Worm (Caenorhabditis elegans) whole organism, L2 larva: Measurements from ENCODE around the gene dhrr-1.

Experiments
- C34F6.9 ChIP-seq: fragments of 150-350 bp; optimal IDR thresholded peaks from 2 replicates; lab custom pipeline; 2014; ENCODE audit warnings: missing biosample characterization, missing genetic modification characterization
- F13H6.1 ChIP-seq: sonication (generic microtip); optimal IDR thresholded peaks from 2 replicates; lab custom pipeline; 2016; ENCODE audit warnings: missing genetic modification characterization, missing compliant biosample characterization
- R02D3.7 ChIP-seq: fragments of 150-350 bp; optimal IDR thresholded peaks from 2 replicates; lab custom pipeline; 2014; ENCODE audit warnings: missing biosample characterization, missing genetic modification characterization
- Y55F3AM.14 ChIP-seq: fragments of 200-800 bp; sonication (Bioruptor generic); optimal IDR thresholded peaks from 2 replicates; lab custom pipeline; 2018; ENCODE audit warnings: mild to moderate bottlenecking, missing genetic modification characterization, missing compliant biosample characterization
- ZK546.5 ChIP-seq: sonication (generic microtip); optimal IDR thresholded peaks from 2 replicates; lab custom pipeline; 2017; ENCODE audit warnings: missing biosample characterization, missing genetic modification characterization
- alr-1 ChIP-seq: fragments of 150-350 bp; optimal IDR thresholded peaks from 2 replicates; lab custom pipeline; 2014; ENCODE audit warnings: missing biosample characterization, missing genetic modification characterization
- aly-2 ChIP-seq: fragments of 150-350 bp; optimal IDR thresholded peaks from 2 replicates; lab custom pipeline; 2014; ENCODE audit warnings: missing biosample characterization, missing genetic modification characterization
- ama-1 ChIP-seq: fragments of 150-350 bp; optimal IDR thresholded peaks from 2 replicates; lab custom pipeline; 2018; ENCODE audit warnings: inconsistent platforms
- blmp-1 ChIP-seq: sonication (generic microtip); optimal IDR thresholded peaks from 2 replicates; lab custom pipeline; 2017; ENCODE audit warnings: missing genetic modification characterization, mild to moderate bottlenecking, missing compliant biosample characterization, antibody characterized with exemption, moderate library complexity; ENCODE audit not compliant: insufficient read depth
- ceh-16 ChIP-seq: fragments of 150-350 bp; optimal IDR thresholded peaks from 2 replicates; lab custom pipeline; 2014; ENCODE audit warnings: missing biosample characterization, missing genetic modification characterization
- ceh-82 ChIP-seq: fragments of 150-350 bp; optimal IDR thresholded peaks from 2 replicates; lab custom pipeline; 2014; ENCODE audit warnings: missing biosample characterization, missing genetic modification characterization
- crh-2 ChIP-seq: sonication (generic microtip); optimal IDR thresholded peaks from 2 replicates; lab custom pipeline; 2017; ENCODE audit warnings: missing biosample characterization, missing genetic modification characterization
- dmd-4 ChIP-seq: sonication (generic microtip); optimal IDR thresholded peaks from 2 replicates; lab custom pipeline; 2017; ENCODE audit warnings: missing biosample characterization, missing genetic modification characterization
- egl-27 ChIP-seq: sonication (generic microtip); optimal IDR thresholded peaks from 3 replicates; lab custom pipeline; 2017; ENCODE audit warnings: missing biosample characterization, missing genetic modification reagents, missing genetic modification characterization
- elt-1 ChIP-seq: fragments of 150-350 bp; optimal IDR thresholded peaks from 2 replicates; lab custom pipeline; 2014; ENCODE audit warnings: missing biosample characterization, missing genetic modification characterization
- elt-3 ChIP-seq: sonication (generic microtip); optimal IDR thresholded peaks from 2 replicates; lab custom pipeline; 2017; ENCODE audit warnings: missing biosample characterization, missing genetic modification characterization
- fos-1 ChIP-seq: fragments of 150-350 bp; optimal IDR thresholded peaks from 2 replicates; lab custom pipeline; 2014; ENCODE audit warnings: missing biosample characterization, missing genetic modification characterization
- gmeb-1 ChIP-seq: fragments of 150-350 bp; optimal IDR thresholded peaks from 2 replicates; lab custom pipeline; 2014; ENCODE audit warnings: missing biosample characterization, missing genetic modification characterization
- lin-11 ChIP-seq: fragments of 150-350 bp; sonication (generic microtip); optimal IDR thresholded peaks from 2 replicates; lab custom pipeline; 2014; ENCODE audit warnings: missing biosample characterization, missing genetic modification characterization, inconsistent platforms, mixed read lengths
- lin-13 ChIP-seq: fragments of 150-350 bp; optimal IDR thresholded peaks from 2 replicates; lab custom pipeline; 2014; ENCODE audit warnings: missing biosample characterization, missing genetic modification reagents, missing genetic modification characterization
- lin-39 ChIP-seq: fragments of 150-350 bp; optimal IDR thresholded peaks from 2 replicates; lab custom pipeline; 2014; ENCODE audit warnings: missing biosample characterization, missing genetic modification reagents, missing genetic modification characterization
- lsy-2 ChIP-seq, 2 experiments: fragments of 150-350 bp in 1 of 2; sonication (generic microtip) in 1 of 2; optimal IDR thresholded peaks; 2 replicates each; lab custom pipeline; 2014 to 2017; ENCODE audit warnings: missing biosample characterization in 2 of 2, missing genetic modification characterization in 2 of 2
- mab-5 ChIP-seq: fragments of 150-350 bp; optimal IDR thresholded peaks from 2 replicates; lab custom pipeline; 2014; ENCODE audit warnings: missing biosample characterization, missing genetic modification characterization
- mbf-1 ChIP-seq: sonication (generic microtip); optimal IDR thresholded peaks from 2 replicates; lab custom pipeline; 2017; ENCODE audit warnings: missing biosample characterization, missing genetic modification characterization
- mdl-1 ChIP-seq, 2 experiments: fragments of 150-350 bp in 1 of 2; sonication (generic microtip) in 1 of 2; optimal IDR thresholded peaks; 2 replicates each; lab custom pipeline; 2017; ENCODE audit warnings: missing biosample characterization in 2 of 2, missing genetic modification characterization in 2 of 2
- nhr-10 ChIP-seq: sonication (generic microtip); optimal IDR thresholded peaks from 2 replicates; lab custom pipeline; 2017; ENCODE audit warnings: missing biosample characterization, missing genetic modification characterization
- nhr-11 ChIP-seq: fragments of 150-350 bp; optimal IDR thresholded peaks from 2 replicates; lab custom pipeline; 2014; ENCODE audit warnings: missing biosample characterization, missing genetic modification characterization
- nhr-12 ChIP-seq: fragments of 150-350 bp; optimal IDR thresholded peaks from 2 replicates; lab custom pipeline; 2014; ENCODE audit warnings: missing biosample characterization, missing genetic modification characterization
- nhr-129 ChIP-seq: fragments of 150-350 bp; optimal IDR thresholded peaks from 2 replicates; lab custom pipeline; 2014; ENCODE audit warnings: missing biosample characterization, missing genetic modification characterization
- nhr-21 ChIP-seq: fragments of 150-350 bp; optimal IDR thresholded peaks from 2 replicates; lab custom pipeline; 2014; ENCODE audit warnings: missing biosample characterization, missing genetic modification characterization
- nhr-23 ChIP-seq: fragments of 150-350 bp; optimal IDR thresholded peaks from 2 replicates; lab custom pipeline; 2014; ENCODE audit warnings: missing biosample characterization, missing genetic modification reagents, missing genetic modification characterization
- nhr-237 ChIP-seq: fragments of 150-350 bp; optimal IDR thresholded peaks from 2 replicates; lab custom pipeline; 2014; ENCODE audit warnings: missing biosample characterization, missing genetic modification characterization
- nhr-25 ChIP-seq: fragments of 150-350 bp; sonication (generic microtip); optimal IDR thresholded peaks from 3 replicates; lab custom pipeline; 2014; ENCODE audit warnings: missing biosample characterization, missing genetic modification characterization
- nhr-6 ChIP-seq: fragments of 150-350 bp; optimal IDR thresholded peaks from 2 replicates; lab custom pipeline; 2014; ENCODE audit warnings: missing biosample characterization, missing genetic modification characterization
- nhr-77 ChIP-seq: fragments of 150-350 bp; optimal IDR thresholded peaks from 2 replicates; lab custom pipeline; 2014; ENCODE audit warnings: missing biosample characterization, missing genetic modification characterization
- peb-1 ChIP-seq: fragments of 150-350 bp; optimal IDR thresholded peaks from 2 replicates; lab custom pipeline; 2014; ENCODE audit warnings: missing biosample characterization, missing genetic modification characterization
- sem-4 ChIP-seq: fragments of 150-350 bp; optimal IDR thresholded peaks from 2 replicates; lab custom pipeline; 2014; ENCODE audit warnings: missing biosample characterization, missing genetic modification reagents, missing genetic modification characterization
- skn-1 ChIP-seq: sonication (generic microtip); optimal IDR thresholded peaks from 2 replicates; lab custom pipeline; 2017; ENCODE audit warnings: missing biosample characterization, missing genetic modification characterization
- sma-3 ChIP-seq: sonication (generic microtip); optimal IDR thresholded peaks from 2 replicates; lab custom pipeline; 2016; ENCODE audit warnings: missing genetic modification reagents, missing genetic modification characterization, missing compliant biosample characterization
- sma-9 ChIP-seq, 2 experiments: fragments of 150-350 bp in 1 of 2; sonication (generic microtip) in 1 of 2; optimal IDR thresholded peaks; 2 replicates each; lab custom pipeline; 2014 to 2016; ENCODE audit warnings: missing genetic modification characterization in 2 of 2, mild to moderate bottlenecking in 1 of 2, missing biosample characterization in 1 of 2, missing compliant biosample characterization in 1 of 2, missing genetic modification reagents in 1 of 2, moderate library complexity in 1 of 2
- snpc-4 ChIP-seq: fragments of 150-350 bp; optimal IDR thresholded peaks from 2 replicates; lab custom pipeline; 2014; ENCODE audit warnings: missing biosample characterization, missing genetic modification characterization
- unc-39 ChIP-seq: fragments of 150-350 bp; optimal IDR thresholded peaks from 2 replicates; lab custom pipeline; 2014; ENCODE audit warnings: missing biosample characterization, missing genetic modification characterization
- unc-55 ChIP-seq: fragments of 150-350 bp; sonication (generic microtip); optimal IDR thresholded peaks from 3 replicates; lab custom pipeline; 2014; ENCODE audit warnings: missing biosample characterization, missing genetic modification reagents, missing genetic modification characterization
- unc-62 ChIP-seq: fragments of 150-350 bp; optimal IDR thresholded peaks from 2 replicates; lab custom pipeline; 2014; ENCODE audit warnings: missing biosample characterization, missing genetic modification reagents, missing genetic modification characterization
- zag-1 ChIP-seq: fragments of 150-350 bp; optimal IDR thresholded peaks from 2 replicates; lab custom pipeline; 2014; ENCODE audit warnings: missing biosample characterization, missing genetic modification characterization
- ztf-1 ChIP-seq: fragments of 200-800 bp; sonication (Bioruptor generic); conservative IDR thresholded peaks from 2 replicates; pipeline ENCODE4 v1.3.6; 2022; ENCODE audit warnings: missing genetic modification characterization, missing compliant biosample characterization
- ztf-11 ChIP-seq: sonication (generic microtip); optimal IDR thresholded peaks from 2 replicates; lab custom pipeline; 2017; ENCODE audit warnings: missing biosample characterization, missing genetic modification characterization
- ztf-4 ChIP-seq: fragments of 150-350 bp; optimal IDR thresholded peaks from 2 replicates; lab custom pipeline; 2014; ENCODE audit warnings: missing biosample characterization, missing genetic modification characterization

dhrr-1 gene

ce11 chrIII:8904044-8904443 lies 40.4 kb upstream of the dhrr-1 start, which contains the start of gene lin-9:
lin-9 (minus strand) TSS chrIII:8904131.
- TF ChIP-seq nhr-25 (tag; lab: Kevin White, UChicago) = peak; percentile 97
- TF ChIP-seq nhr-11 (tag; lab: Kevin White, UChicago) = no peak
- TF ChIP-seq aly-2 (tag; lab: Kevin White, UChicago) = peak; percentile 11
- TF ChIP-seq lin-13 = peak; percentile 97
- peak; percentile 72 for TF ChIP-seq ZK546.5 (tag; lab: Kevin White, UChicago)
- TF ChIP-seq lin-39 = peak; percentile 26
- peak; percentile 57 to 83 for TF ChIP-seq mdl-1 (tag; optimal IDR thresholded peaks at IDR 0.05; lab: Kevin White, UChicago)
- TF ChIP-seq Y55F3AM.14 = peak; percentile 89
- TF ChIP-seq fos-1 (tag; lab: Kevin White, UChicago) = peak; percentile 90
- TF ChIP-seq ztf-4 = peak; percentile 94
- peak; percentile 95 for TF ChIP-seq sma-3 (GFP tag; lab: Kevin White, UChicago)
- TF ChIP-seq peb-1 (tag; lab: Kevin White, UChicago) = no peak
- peak; percentile 73 for TF ChIP-seq ceh-16
- TF ChIP-seq gmeb-1 (tag; lab: Kevin White, UChicago) = peak; percentile 97
- peak; percentile 68 for TF ChIP-seq ama-1 (lab: Kevin White, UChicago)
- peak; percentile 25 for TF ChIP-seq ztf-11 (tag; lab: Kevin White, UChicago)
- peak; percentile 96 for TF ChIP-seq mab-5 (tag; lab: Kevin White, UChicago)
- TF ChIP-seq crh-2 = peak; percentile 97
- peak; percentile 99 to 100 for TF ChIP-seq lsy-2 (tag; optimal IDR thresholded peaks at IDR 0.05; lab: Kevin White, UChicago)
- TF ChIP-seq nhr-129 = peak; percentile 87
- peak; percentile 78 for TF ChIP-seq ceh-82 (tag; lab: Kevin White, UChicago)
- TF ChIP-seq nhr-23 (tag; lab: Kevin White, UChicago) = no peak
- peak; percentile 81 for TF ChIP-seq nhr-6 (tag; lab: Kevin White, UChicago)
- peak; percentile 54 for TF ChIP-seq nhr-77
- TF ChIP-seq zag-1 (tag; lab: Kevin White, UChicago) = peak; percentile 83
- TF ChIP-seq nhr-21 = peak; percentile 95
- peak; percentile 92 for TF ChIP-seq lin-11
- TF ChIP-seq dmd-4 (tag; lab: Kevin White, UChicago) = no peak
- peak; percentile 98 for TF ChIP-seq unc-55 (GFP tag; lab: Kevin White, UChicago)
- peak; percentile 96 for TF ChIP-seq F13H6.1
- TF ChIP-seq blmp-1 (tag; lab: Kevin White, UChicago) = peak; percentile 81
- TF ChIP-seq unc-39 (tag; lab: Kevin White, UChicago) = no peak
- TF ChIP-seq skn-1 = no peak
- TF ChIP-seq R02D3.7 = peak; percentile 74
- TF ChIP-seq alr-1 (tag; lab: Kevin White, UChicago) = no peak
- TF ChIP-seq snpc-4 (tag; lab: Kevin White, UChicago) = peak; percentile 85
- peak; percentile 91 for TF ChIP-seq sem-4 (tag; lab: Kevin White, UChicago)
- peak; percentile 97 for TF ChIP-seq C34F6.9 (tag; lab: Kevin White, UChicago)
- TF ChIP-seq sma-9 (GFP tag; optimal IDR thresholded peaks at IDR 0.05; lab: Kevin White, UChicago) = peak; percentile 97
- TF ChIP-seq sma-9 (tag; optimal IDR thresholded peaks at IDR 0.05; lab: Kevin White, UChicago) = no peak
- peak; percentile 8 for TF ChIP-seq unc-62 (GFP tag; lab: Kevin White, UChicago)
- no peak for TF ChIP-seq ztf-1
- no peak for TF ChIP-seq mbf-1 (tag; lab: Kevin White, UChicago)
- no peak for TF ChIP-seq elt-3
- TF ChIP-seq elt-1 = no peak
- TF ChIP-seq nhr-12 (tag; lab: Kevin White, UChicago) = peak; percentile 47
- TF ChIP-seq nhr-10 = peak; percentile 80
- peak; percentile 86 for TF ChIP-seq egl-27 (tag; lab: Kevin White, UChicago)
- peak; percentile 55 for TF ChIP-seq nhr-237
